Worm (Caenorhabditis elegans) whole organism, late embryonic: ENCODE results near the gene npr-29.

Experiments
- C08G9.2 ChIP-seq: sonication (generic microtip); optimal IDR thresholded peaks from 2 replicates; lab custom pipeline; 2016; ENCODE audit warnings: mild to moderate bottlenecking, missing genetic modification characterization, moderate library complexity, missing compliant biosample characterization
- F13H6.1 ChIP-seq: sonication (generic microtip); optimal IDR thresholded peaks from 2 replicates; lab custom pipeline; 2016; ENCODE audit warnings: missing genetic modification characterization, missing compliant biosample characterization
- K02D7.2 ChIP-seq: sonication (generic microtip); optimal IDR thresholded peaks from 2 replicates; lab custom pipeline; 2017; ENCODE audit warnings: mild to moderate bottlenecking, missing genetic modification characterization, missing compliant biosample characterization
- T23F11.4 ChIP-seq: fragments of 200-800 bp; sonication (Bioruptor generic); optimal IDR thresholded peaks from 2 replicates; lab custom pipeline; 2018; ENCODE audit warnings: mild to moderate bottlenecking, missing genetic modification characterization, missing compliant biosample characterization
- ceh-14 ChIP-seq: sonication (generic microtip); optimal IDR thresholded peaks from 2 replicates; lab custom pipeline; 2016; ENCODE audit warnings: missing genotype, missing genetic modification characterization, missing compliant biosample characterization
- ceh-18 ChIP-seq: sonication (generic microtip); optimal IDR thresholded peaks from 2 replicates; lab custom pipeline; 2016; ENCODE audit warnings: missing genetic modification characterization, missing compliant biosample characterization
- ceh-19 ChIP-seq: fragments of 200-800 bp; sonication (Bioruptor generic); optimal IDR thresholded peaks from 2 replicates; lab custom pipeline; 2018; ENCODE audit warnings: mild to moderate bottlenecking, missing genetic modification characterization, missing compliant biosample characterization
- ceh-2 ChIP-seq: sonication (generic microtip); optimal IDR thresholded peaks from 2 replicates; lab custom pipeline; 2016; ENCODE audit warnings: missing genotype, missing genetic modification characterization, missing compliant biosample characterization
- ceh-30 ChIP-seq: fragments of 150-350 bp; optimal IDR thresholded peaks from 2 replicates; lab custom pipeline; 2014; ENCODE audit warnings: missing biosample characterization, missing genetic modification characterization
- ceh-31 ChIP-seq: sonication (generic microtip); optimal IDR thresholded peaks from 2 replicates; lab custom pipeline; 2016; ENCODE audit warnings: missing genetic modification characterization, missing compliant biosample characterization
- ceh-34 ChIP-seq: sonication (generic microtip); optimal IDR thresholded peaks from 2 replicates; lab custom pipeline; 2016; ENCODE audit warnings: mild to moderate bottlenecking, missing genetic modification characterization, missing compliant biosample characterization
- ceh-45 ChIP-seq: fragments of 200-800 bp; sonication (Bioruptor generic); IDR thresholded peaks from 2 replicates; pipeline ENCODE4 v1.3.6; 2022; ENCODE audit warnings: missing genetic modification reagents, missing genetic modification characterization, missing compliant biosample characterization
- ceh-48 ChIP-seq: sonication (generic microtip); optimal IDR thresholded peaks from 2 replicates; lab custom pipeline; 2016; ENCODE audit warnings: missing genetic modification characterization, inconsistent platforms, missing compliant biosample characterization
- ceh-6 ChIP-seq: fragments of 200-800 bp; sonication (Bioruptor generic); optimal IDR thresholded peaks from 2 replicates; lab custom pipeline; 2018; ENCODE audit warnings: mild to moderate bottlenecking, missing genetic modification characterization, missing compliant biosample characterization
- che-1 ChIP-seq: sonication (generic microtip); optimal IDR thresholded peaks from 2 replicates; lab custom pipeline; 2016; ENCODE audit warnings: mild to moderate bottlenecking, missing genetic modification characterization, missing compliant biosample characterization
- dve-1 ChIP-seq: sonication (generic microtip); optimal IDR thresholded peaks from 2 replicates; lab custom pipeline; 2017; ENCODE audit warnings: antibody characterized with exemption, mild to moderate bottlenecking, missing genetic modification characterization, missing compliant biosample characterization
- eyg-1 ChIP-seq: sonication (generic microtip); optimal IDR thresholded peaks from 2 replicates; lab custom pipeline; 2016; ENCODE audit warnings: missing genotype, missing genetic modification characterization, missing compliant biosample characterization
- fax-1 ChIP-seq: sonication (generic microtip); optimal IDR thresholded peaks from 2 replicates; lab custom pipeline; 2016; ENCODE audit warnings: missing genotype, missing genetic modification characterization, missing compliant biosample characterization
- fkh-10 ChIP-seq: fragments of 150-350 bp; optimal IDR thresholded peaks from 2 replicates; lab custom pipeline; 2014; ENCODE audit warnings: missing biosample characterization, missing genetic modification reagents, missing genetic modification characterization
- fkh-6 ChIP-seq: sonication (generic microtip); optimal IDR thresholded peaks from 2 replicates; lab custom pipeline; 2016; ENCODE audit warnings: missing genetic modification characterization, missing compliant biosample characterization
- gmeb-2 ChIP-seq: sonication (generic microtip); optimal IDR thresholded peaks from 2 replicates; lab custom pipeline; 2016; ENCODE audit warnings: missing genetic modification characterization, inconsistent platforms, missing compliant biosample characterization
- hlh-15 ChIP-seq: sonication (generic microtip); optimal IDR thresholded peaks from 2 replicates; lab custom pipeline; 2016; ENCODE audit warnings: missing genetic modification characterization, missing compliant biosample characterization
- lin-11 ChIP-seq: fragments of 200-800 bp; sonication (Bioruptor generic); optimal IDR thresholded peaks from 2 replicates; lab custom pipeline; 2018; ENCODE audit warnings: mild to moderate bottlenecking, missing genetic modification characterization, missing compliant biosample characterization
- madf-2 ChIP-seq: sonication (generic microtip); optimal IDR thresholded peaks from 2 replicates; lab custom pipeline; 2017; ENCODE audit warnings: missing genetic modification characterization, missing compliant biosample characterization
- nhr-11 ChIP-seq: fragments of 150-350 bp; optimal IDR thresholded peaks from 2 replicates; lab custom pipeline; 2014; ENCODE audit warnings: missing biosample characterization, missing genetic modification characterization
- npax-4 ChIP-seq: sonication (generic microtip); optimal IDR thresholded peaks from 2 replicates; lab custom pipeline; 2016; ENCODE audit warnings: missing genetic modification characterization, missing compliant biosample characterization
- odd-2 ChIP-seq: sonication (generic microtip); optimal IDR thresholded peaks from 2 replicates; lab custom pipeline; 2017; ENCODE audit warnings: antibody characterized with exemption, mild to moderate bottlenecking, missing genetic modification characterization, missing compliant biosample characterization
- pag-3 ChIP-seq: sonication (generic microtip); optimal IDR thresholded peaks from 2 replicates; lab custom pipeline; 2016; ENCODE audit warnings: missing compliant biosample characterization, missing genetic modification characterization, borderline replicate concordance
- pat-9 ChIP-seq: fragments of 200-800 bp; sonication (Bioruptor generic); optimal IDR thresholded peaks from 2 replicates; lab custom pipeline; 2018; ENCODE audit warnings: mild to moderate bottlenecking, missing genetic modification characterization, moderate library complexity, missing compliant biosample characterization
- pha-2 ChIP-seq: sonication (generic microtip); optimal IDR thresholded peaks from 2 replicates; lab custom pipeline; 2017; ENCODE audit warnings: mild to moderate bottlenecking, missing genetic modification characterization, missing compliant biosample characterization
- pha-4 ChIP-seq: fragments of 150-350 bp; optimal IDR thresholded peaks from 2 replicates; lab custom pipeline; 2018; ENCODE audit warnings: missing biosample characterization, missing genetic modification reagents, missing genetic modification characterization
- pros-1 ChIP-seq: fragments of 150-350 bp; optimal IDR thresholded peaks from 2 replicates; lab custom pipeline; 2014; ENCODE audit warnings: missing biosample characterization, missing genetic modification reagents, missing genetic modification characterization
- sdc-2 ChIP-seq: sonication (generic microtip); optimal IDR thresholded peaks from 2 replicates; lab custom pipeline; 2016; ENCODE audit warnings: missing genotype, missing genetic modification characterization, missing compliant biosample characterization
- sox-2 ChIP-seq: fragments of 200-800 bp; sonication (Bioruptor generic); IDR thresholded peaks from 2 replicates; pipeline ENCODE4 v1.3.6; 2022; ENCODE audit warnings: missing genetic modification reagents, missing genetic modification characterization, missing compliant biosample characterization
- tbx-2 ChIP-seq: sonication (generic microtip); optimal IDR thresholded peaks from 2 replicates; lab custom pipeline; 2016; ENCODE audit warnings: missing genetic modification characterization, missing compliant biosample characterization
- unc-3 ChIP-seq, 2 experiments: fragments of 200-800 bp in 1 of 2; sonication (Bioruptor generic) in 1 of 2; sonication (generic microtip) in 1 of 2; conservative IDR thresholded peaks in 1 of 2; optimal IDR thresholded peaks in 1 of 2; 2 replicates each; pipeline versions ENCODE4 v1.3.6 to Lab custom; 2016 to 2022; ENCODE audit warnings: missing compliant biosample characterization in 2 of 2, missing genetic modification characterization in 2 of 2, missing genetic modification reagents in 1 of 2
- unc-42 ChIP-seq: sonication (generic microtip); optimal IDR thresholded peaks from 2 replicates; lab custom pipeline; 2016; ENCODE audit warnings: missing genotype, missing genetic modification characterization, missing compliant biosample characterization

The npr-29 gene

ce11 chrIII:9215367-9215766, at the start of gene npr-29:
TSS of gene npr-29 (minus strand) at chrIII:9215467.
- TF ChIP-seq fax-1 (no peak), tbx-2 (no peak), eyg-1 (tag; lab: Kevin White, UChicago) (no peak), ceh-14 (tag; lab: Kevin White, UChicago) (no peak), pat-9 (tag; lab: Kevin White, UChicago) (no peak)

ce11 chrIII:9258510-9258909, 43.2 kb upstream of the npr-29 start:
- no peak for TF ChIP-seq pha-2 (tag; lab: Kevin White, UChicago)
- no peak for TF ChIP-seq nhr-11 (tag; lab: Kevin White, UChicago)
- no peak for TF ChIP-seq T23F11.4 (GFP tag; lab: Kevin White, UChicago)
- no peak for TF ChIP-seq ceh-45 (GFP tag; lab: Robert Waterston, UW)
- no peak for TF ChIP-seq npax-4
- TF ChIP-seq ceh-2 (tag; lab: Kevin White, UChicago), result no peak
- no peak for TF ChIP-seq ceh-14 (tag; lab: Kevin White, UChicago)
- TF ChIP-seq fkh-6, result no peak
- no peak for TF ChIP-seq C08G9.2

ce11 chrIII:9256961-9257360, 41.7 kb upstream of the npr-29 start, which contains the start of gene M01A8.1:
TSS of gene M01A8.1 (plus strand) at chrIII:9257261.
- TF ChIP-seq ceh-6 (GFP tag; lab: Kevin White, UChicago) (no peak), pha-2 (tag; lab: Kevin White, UChicago) (no peak), F13H6.1 (tag; lab: Kevin White, UChicago) (no peak), K02D7.2 (tag; lab: Kevin White, UChicago) (no peak), pha-4 (tag; lab: Kevin White, UChicago) (no peak), gmeb-2 (no peak), fkh-10 (GFP tag; lab: Kevin White, UChicago) (no peak), che-1 (tag; lab: Kevin White, UChicago) (no peak), hlh-15 (tag; lab: Kevin White, UChicago) (no peak), ceh-34 (tag; lab: Kevin White, UChicago) (no peak), unc-3 (GFP tag; conservative IDR thresholded peaks at IDR 0.05; lab: Robert Waterston, UW) (no peak), unc-3 (tag; optimal IDR thresholded peaks at IDR 0.05; lab: Kevin White, UChicago) (no peak), pros-1 (tag; lab: Kevin White, UChicago) (no peak), ceh-18 (tag; lab: Kevin White, UChicago) (no peak)

ce11 chrIII:9255801-9256200, 40.5 kb upstream of the npr-29 start:
- TF ChIP-seq fax-1, result no peak
- TF ChIP-seq ceh-30 (tag; lab: Kevin White, UChicago), result no peak
- no peak for TF ChIP-seq dve-1 (tag; lab: Kevin White, UChicago)
- TF ChIP-seq pag-3, result no peak

- no peak for TF ChIP-seq ceh-19 (GFP tag; lab: Kevin White, UChicago)
- no peak for TF ChIP-seq nhr-11 (tag; lab: Kevin White, UChicago)
- no peak for TF ChIP-seq sdc-2 (tag; lab: Kevin White, UChicago)
- no peak for TF ChIP-seq ceh-48 (tag; lab: Kevin White, UChicago)
- no peak for TF ChIP-seq unc-42 (tag; lab: Kevin White, UChicago)
- no peak for TF ChIP-seq lin-11 (tag; lab: Kevin White, UChicago)
- no peak for TF ChIP-seq madf-2 (tag; lab: Kevin White, UChicago)
- TF ChIP-seq ceh-31, result no peak
- no peak for TF ChIP-seq ceh-45 (GFP tag; lab: Robert Waterston, UW)
- no peak for TF ChIP-seq sox-2 (GFP tag; lab: Robert Waterston, UW)
- no peak for TF ChIP-seq odd-2 (tag; lab: Kevin White, UChicago)
Measured at ce11 chrIII:9254988-9255387, 39.7 kb upstream of the npr-29 start.
